Worm (Caenorhabditis elegans) whole organism, L4/young adult: ENCODE results near the gene dpy-11.

Experiments used
- W03F9.2 ChIP-seq: fragments of 150-350 bp; optimal IDR thresholded peaks from 2 replicates; lab custom pipeline; 2014; ENCODE audit warnings: missing biosample characterization, missing genetic modification characterization
- dao-5 ChIP-seq: sonication (generic microtip); optimal IDR thresholded peaks from 2 replicates; lab custom pipeline; 2016; ENCODE audit warnings: missing genotype, missing genetic modification characterization, moderate library complexity, missing compliant biosample characterization

- TF ChIP-seq dao-5 (tag; lab: Kevin White, UChicago): no peak
- no peak for TF ChIP-seq W03F9.2 (tag; lab: Kevin White, UChicago)
Observed at ce11 chrV:6511121-6511520, 3.9 kb downstream of the dpy-11 start, which contains the start of gene ubh-1.
